Worm (Caenorhabditis elegans) whole organism, L1 larva: ENCODE measurements around the gene dpm-3.

Experiments
- C04F5.9 ChIP-seq: sonication (generic microtip); optimal IDR thresholded peaks from 2 replicates; lab custom pipeline; 2016; ENCODE audit warnings: missing genetic modification characterization, missing compliant biosample characterization
- C16A3.4 ChIP-seq: fragments of 150-350 bp; optimal IDR thresholded peaks from 2 replicates; lab custom pipeline; 2014; ENCODE audit warnings: missing biosample characterization, missing genetic modification characterization
- C34B4.2 ChIP-seq: sonication (generic microtip); optimal IDR thresholded peaks from 2 replicates; lab custom pipeline; 2017; ENCODE audit warnings: mild to moderate bottlenecking, missing genetic modification characterization, missing compliant biosample characterization
- F16B12.6 ChIP-seq: fragments of 150-350 bp; optimal IDR thresholded peaks from 2 replicates; lab custom pipeline; 2014; ENCODE audit warnings: missing biosample characterization, missing genetic modification characterization
- Y116A8C.19 ChIP-seq: sonication (generic microtip); optimal IDR thresholded peaks from 2 replicates; lab custom pipeline; 2016; ENCODE audit warnings: missing compliant biosample characterization, missing genetic modification characterization, borderline replicate concordance
- aly-2 ChIP-seq: fragments of 150-350 bp; optimal IDR thresholded peaks from 2 replicates; lab custom pipeline; 2014; ENCODE audit warnings: missing biosample characterization, missing genetic modification characterization
- blmp-1 ChIP-seq: fragments of 150-350 bp; optimal IDR thresholded peaks from 2 replicates; lab custom pipeline; 2014; ENCODE audit warnings: missing biosample characterization, missing genetic modification characterization
- ceh-63 ChIP-seq: fragments of 200-800 bp; sonication (Bioruptor generic); optimal IDR thresholded peaks from 2 replicates; lab custom pipeline; 2018; ENCODE audit warnings: mild to moderate bottlenecking, missing genetic modification characterization, missing compliant biosample characterization
- ceh-8 ChIP-seq: fragments of 200-800 bp; sonication (Bioruptor generic); optimal IDR thresholded peaks from 2 replicates; lab custom pipeline; 2018; ENCODE audit warnings: mild to moderate bottlenecking, missing genetic modification characterization, moderate library complexity, missing compliant biosample characterization
- ceh-82 ChIP-seq, 3 experiments: fragments of 150-350 bp in 1 of 3; sonication (generic microtip) in 2 of 3; optimal IDR thresholded peaks; 2 replicates each; lab custom pipeline; 2014 to 2017; ENCODE audit warnings: missing biosample characterization in 3 of 3, missing genetic modification characterization in 3 of 3
- ceh-88 ChIP-seq: fragments of 200-800 bp; sonication (Bioruptor generic); IDR thresholded peaks from 2 replicates; pipeline ENCODE4 v1.3.6; 2022; ENCODE audit warnings: missing genetic modification characterization, missing compliant biosample characterization
- ceh-90 ChIP-seq: sonication (generic microtip); optimal IDR thresholded peaks from 2 replicates; lab custom pipeline; 2016; ENCODE audit warnings: missing genetic modification characterization, missing compliant biosample characterization
- dpl-1 ChIP-seq, 3 experiments: fragments of 150-350 bp in 2 of 3; sonication (generic microtip) in 1 of 3; optimal IDR thresholded peaks; 2 replicates each; lab custom pipeline; 2014 to 2017; ENCODE audit warnings: missing biosample characterization in 3 of 3, missing genetic modification characterization in 3 of 3, missing genetic modification reagents in 3 of 3
- dsc-1 ChIP-seq: sonication (generic microtip); optimal IDR thresholded peaks from 2 replicates; lab custom pipeline; 2016; ENCODE audit warnings: mild to moderate bottlenecking, missing genetic modification characterization, missing compliant biosample characterization
- efl-1 ChIP-seq, 4 experiments: fragments of 150-350 bp; optimal IDR thresholded peaks in 3 of 4; peaks in 1 of 4; 1 replicate in 1 of 4; 2 replicates in 3 of 4; lab custom pipeline; 2014; ENCODE audit warnings: missing biosample characterization in 2 of 4, missing genetic modification characterization in 2 of 4, missing genetic modification reagents in 2 of 4
- egl-13 ChIP-seq: sonication (generic microtip); optimal IDR thresholded peaks from 2 replicates; lab custom pipeline; 2016; ENCODE audit warnings: missing genotype, missing genetic modification reagents, missing genetic modification characterization, missing compliant biosample characterization
- egl-27 ChIP-seq, 2 experiments: fragments of 150-350 bp in 1 of 2; sonication (generic microtip); optimal IDR thresholded peaks; 3 replicates each; lab custom pipeline; 2017 to 2018; ENCODE audit warnings: missing biosample characterization in 2 of 2, missing genetic modification characterization in 2 of 2, missing genetic modification reagents in 2 of 2
- fkh-4 ChIP-seq: sonication (generic microtip); optimal IDR thresholded peaks from 2 replicates; lab custom pipeline; 2016; ENCODE audit warnings: missing compliant biosample characterization, missing genetic modification characterization, borderline replicate concordance
- fkh-8 ChIP-seq: sonication (generic microtip); optimal IDR thresholded peaks from 2 replicates; lab custom pipeline; 2016; ENCODE audit warnings: mild to moderate bottlenecking, missing genetic modification characterization, missing compliant biosample characterization
- grh-1 ChIP-seq: fragments of 200-800 bp; sonication (Bioruptor generic); IDR thresholded peaks from 2 replicates; pipeline ENCODE4 v1.3.6; 2022; ENCODE audit warnings: missing genetic modification reagents, missing genetic modification characterization, missing compliant biosample characterization
- hlh-17 ChIP-seq: fragments of 200-800 bp; sonication (Bioruptor generic); optimal IDR thresholded peaks from 2 replicates; lab custom pipeline; 2018; ENCODE audit warnings: missing genetic modification characterization, mild to moderate bottlenecking, missing compliant biosample characterization, moderate library complexity, borderline replicate concordance
- irx-1 ChIP-seq: sonication (generic microtip); optimal IDR thresholded peaks from 2 replicates; lab custom pipeline; 2016; ENCODE audit warnings: missing genetic modification characterization, missing compliant biosample characterization
- isw-1 ChIP-seq: fragments of 200-800 bp; sonication (Bioruptor generic); IDR thresholded peaks from 2 replicates; pipeline ENCODE4 v1.3.6; 2022; ENCODE audit warnings: missing genetic modification characterization, missing compliant biosample characterization
- lin-14 ChIP-seq: fragments of 200-800 bp; sonication (Bioruptor generic); optimal IDR thresholded peaks from 2 replicates; lab custom pipeline; 2018; ENCODE audit warnings: mild to moderate bottlenecking, missing genetic modification characterization, moderate library complexity, missing compliant biosample characterization
- lin-35 ChIP-seq, 2 experiments: fragments of 150-350 bp; optimal IDR thresholded peaks; 2 replicates each; lab custom pipeline; 2014; ENCODE audit warnings: missing biosample characterization in 2 of 2, missing genetic modification characterization in 2 of 2, missing genetic modification reagents in 2 of 2
- lsy-2 ChIP-seq, 2 experiments: fragments of 150-350 bp; optimal IDR thresholded peaks; 2 replicates each; lab custom pipeline; 2014; ENCODE audit warnings: missing biosample characterization in 2 of 2, missing genetic modification characterization in 2 of 2
- mdl-1 ChIP-seq, 2 experiments: fragments of 150-350 bp; optimal IDR thresholded peaks; 2 replicates each; lab custom pipeline; 2014 to 2017; ENCODE audit warnings: missing biosample characterization in 2 of 2, missing genetic modification characterization in 2 of 2, inconsistent platforms in 1 of 2
- mef-2 ChIP-seq: fragments of 150-350 bp; optimal IDR thresholded peaks from 2 replicates; lab custom pipeline; 2014; ENCODE audit warnings: missing biosample characterization, missing genetic modification characterization
- nhr-12 ChIP-seq: sonication (generic microtip); optimal IDR thresholded peaks from 2 replicates; lab custom pipeline; 2017; ENCODE audit warnings: missing biosample characterization, missing genetic modification characterization
- nhr-20 ChIP-seq: sonication (generic microtip); optimal IDR thresholded peaks from 2 replicates; lab custom pipeline; 2016; ENCODE audit warnings: mild to moderate bottlenecking, missing genetic modification characterization, missing compliant biosample characterization
- nhr-237 ChIP-seq: fragments of 150-350 bp; optimal IDR thresholded peaks from 2 replicates; lab custom pipeline; 2014; ENCODE audit warnings: missing biosample characterization, missing genetic modification characterization
- nhr-28 ChIP-seq: fragments of 150-350 bp; optimal IDR thresholded peaks from 2 replicates; lab custom pipeline; 2014; ENCODE audit warnings: missing biosample characterization, missing genetic modification characterization
- nhr-76 ChIP-seq: sonication (generic microtip); optimal IDR thresholded peaks from 2 replicates; lab custom pipeline; 2017; ENCODE audit warnings: missing biosample characterization, missing genetic modification characterization
- nhr-77 ChIP-seq: fragments of 150-350 bp; optimal IDR thresholded peaks from 2 replicates; lab custom pipeline; 2014; ENCODE audit warnings: missing biosample characterization, missing genetic modification characterization
- nhr-85 ChIP-seq: sonication (generic microtip); peaks from one replicate; lab custom pipeline; 2016; ENCODE audit warnings: missing genetic modification characterization, inconsistent platforms, missing compliant biosample characterization
- nhr-90 ChIP-seq: sonication (generic microtip); optimal IDR thresholded peaks from 2 replicates; lab custom pipeline; 2016; ENCODE audit warnings: mild to moderate bottlenecking, missing genetic modification characterization, missing compliant biosample characterization; ENCODE audit not compliant: poor library complexity
- pag-3 ChIP-seq: sonication (generic microtip); optimal IDR thresholded peaks from 2 replicates; lab custom pipeline; 2017; ENCODE audit warnings: missing genetic modification characterization, mild to moderate bottlenecking, missing compliant biosample characterization, antibody characterized with exemption, borderline replicate concordance; ENCODE audit not compliant: insufficient read depth
- pqm-1 ChIP-seq: sonication (generic microtip); optimal IDR thresholded peaks from 3 replicates; lab custom pipeline; 2017; ENCODE audit warnings: missing biosample characterization, missing genetic modification characterization
- skn-1 ChIP-seq: fragments of 150-350 bp; optimal IDR thresholded peaks from 2 replicates; lab custom pipeline; 2014; ENCODE audit warnings: missing biosample characterization, missing genetic modification characterization
- snu-23 ChIP-seq: sonication (generic microtip); optimal IDR thresholded peaks from 2 replicates; lab custom pipeline; 2016; ENCODE audit warnings: missing genetic modification characterization, missing compliant biosample characterization
- sptf-1 ChIP-seq: fragments of 150-350 bp; optimal IDR thresholded peaks from 2 replicates; lab custom pipeline; 2014; ENCODE audit warnings: missing biosample characterization, missing genetic modification characterization
- swsn-7 ChIP-seq: sonication (generic microtip); optimal IDR thresholded peaks from 2 replicates; lab custom pipeline; 2016; ENCODE audit warnings: missing genetic modification characterization, missing compliant biosample characterization
- tbx-2 ChIP-seq: sonication (generic microtip); optimal IDR thresholded peaks from 2 replicates; lab custom pipeline; 2016; ENCODE audit warnings: missing genetic modification characterization, missing compliant biosample characterization
- unc-30 ChIP-seq: sonication (generic microtip); optimal IDR thresholded peaks from 2 replicates; lab custom pipeline; 2017; ENCODE audit warnings: missing biosample characterization, missing genetic modification characterization
- xbp-1 ChIP-seq: sonication (generic microtip); optimal IDR thresholded peaks from 2 replicates; lab custom pipeline; 2016; ENCODE audit warnings: missing genetic modification characterization, missing compliant biosample characterization
- zag-1 ChIP-seq: fragments of 150-350 bp; optimal IDR thresholded peaks from 2 replicates; lab custom pipeline; 2014; ENCODE audit warnings: missing biosample characterization, missing genetic modification characterization

dpm-3 gene

DNA sequence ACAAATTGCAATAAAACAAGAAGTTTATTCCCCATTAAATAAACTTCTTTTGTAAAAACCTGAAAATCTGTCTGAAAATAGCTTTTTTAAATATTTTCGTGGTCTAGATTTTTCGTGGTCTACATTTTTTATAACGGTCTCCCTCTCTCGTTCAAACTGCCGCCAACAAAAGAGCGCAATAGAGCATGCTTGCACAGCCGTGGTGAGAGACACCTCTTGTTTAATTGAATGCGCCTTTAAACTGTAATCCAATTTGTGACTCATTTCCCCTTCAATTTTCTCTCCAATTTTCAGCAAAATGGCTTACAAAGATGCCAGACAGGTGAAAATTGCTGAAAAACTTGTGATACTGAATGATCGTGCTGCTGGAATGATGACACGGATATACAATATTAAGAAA lies 12.8 kb downstream of the dpm-3 start, which contains the start of gene gex-3 (continued):
- TF ChIP-seq C34B4.2 (tag; lab: Kevin White, UChicago) = no peak
- TF ChIP-seq C04F5.9 (tag; lab: Kevin White, UChicago) = no peak
- no peak for TF ChIP-seq blmp-1
- no peak for TF ChIP-seq nhr-76 (tag; lab: Kevin White, UChicago)
- no peak for TF ChIP-seq nhr-28
- TF ChIP-seq nhr-85 = peak; percentile 86
- peak; percentile 63 for TF ChIP-seq dsc-1 (tag; lab: Kevin White, UChicago)
- TF ChIP-seq isw-1 = peak; percentile 80
- peak; percentile 88 for TF ChIP-seq snu-23 (GFP tag; lab: Kevin White, UChicago)
- no peak for TF ChIP-seq sptf-1 (tag; lab: Kevin White, UChicago)
- TF ChIP-seq lin-14 (GFP tag; lab: Kevin White, UChicago) = peak; percentile 85
- no peak for TF ChIP-seq hlh-17 (GFP tag; lab: Kevin White, UChicago)
- TF ChIP-seq nhr-20 = peak; percentile 77
- TF ChIP-seq ceh-63 (GFP tag; lab: Kevin White, UChicago) = no peak
- peak; percentile 96 for TF ChIP-seq C16A3.4
- peak; percentile 96 to 99 for TF ChIP-seq lin-35 (GFP tag; optimal IDR thresholded peaks at IDR 0.05; lab: Kevin White, UChicago)
- peak; percentile 78 for TF ChIP-seq nhr-90 (tag; lab: Kevin White, UChicago)
- no peak for TF ChIP-seq pqm-1 (tag; lab: Kevin White, UChicago)
- peak; percentile 70 for TF ChIP-seq ceh-8 (GFP tag; lab: Kevin White, UChicago)
- peak; percentile 81 for TF ChIP-seq xbp-1 (tag; lab: Kevin White, UChicago)
- TF ChIP-seq efl-1 (optimal IDR thresholded peaks at IDR 0.05; lab: Kevin White, UChicago) = peak; percentile 90 to 97
- peak; percentile 95 to 100 for TF ChIP-seq efl-1 (GFP tag; optimal IDR thresholded peaks at IDR 0.05 in 1 of 2; lab: Kevin White, UChicago)
- TF ChIP-seq fkh-8 (tag; lab: Kevin White, UChicago) = peak; percentile 73
- peak; percentile 78 for TF ChIP-seq tbx-2 (tag; lab: Kevin White, UChicago)
- TF ChIP-seq unc-30 = no peak
- peak; percentile 15 for TF ChIP-seq ceh-90
- TF ChIP-seq egl-13 (tag; lab: Kevin White, UChicago) = no peak
- TF ChIP-seq egl-27 (tag; optimal IDR thresholded peaks at IDR 0.05; lab: Kevin White, UChicago) = no peak
- TF ChIP-seq nhr-77 (tag; lab: Kevin White, UChicago) = peak; percentile 81
- TF ChIP-seq aly-2 = peak; percentile 61
- TF ChIP-seq ceh-82 (tag; optimal IDR thresholded peaks at IDR 0.05; lab: Kevin White, UChicago) = peak; percentile 66 to 89 (median 75)
- TF ChIP-seq irx-1 (tag; lab: Kevin White, UChicago) = peak; percentile 50
- TF ChIP-seq mef-2 (tag; lab: Kevin White, UChicago) = no peak
- TF ChIP-seq lsy-2 (tag; optimal IDR thresholded peaks at IDR 0.05; lab: Kevin White, UChicago) = peak; percentile 92 to 96
- TF ChIP-seq zag-1 (tag; lab: Kevin White, UChicago) = peak; percentile 19
- no peak for TF ChIP-seq nhr-12 (tag; lab: Kevin White, UChicago)
- peak; percentile 93 to 96 (median 96) for TF ChIP-seq dpl-1 (GFP tag; optimal IDR thresholded peaks at IDR 0.05; lab: Kevin White, UChicago)
- TF ChIP-seq ceh-88 (GFP tag; lab: Robert Waterston, UW) = no peak
- TF ChIP-seq pag-3 (tag; lab: Kevin White, UChicago) = no peak
- TF ChIP-seq F16B12.6 (tag; lab: Kevin White, UChicago) = peak; percentile 53
- peak; percentile 83 for TF ChIP-seq skn-1
- TF ChIP-seq swsn-7 (tag; lab: Kevin White, UChicago) = peak; percentile 75
- TF ChIP-seq mdl-1 (tag; optimal IDR thresholded peaks at IDR 0.05; lab: Kevin White, UChicago) = peak in 1 of 2 experiments; percentile 75
- no peak for TF ChIP-seq fkh-4 (tag; lab: Kevin White, UChicago)
- no peak for TF ChIP-seq Y116A8C.19 (tag; lab: Kevin White, UChicago)
- TF ChIP-seq grh-1 (GFP tag; lab: Robert Waterston, UW) = peak; percentile 64
- peak; percentile 16 for TF ChIP-seq nhr-237 (tag; lab: Kevin White, UChicago)
